Worm (Caenorhabditis elegans): ENCODE results near the gene H04D03.6.

The H04D03.6 gene

ce11 chrIII:10461164-10461546 is 22.5 kb upstream of the H04D03.6 start, which contains the start of gene atx-2 (continued):
- peak; percentile 23 for TF ChIP-seq nhr-28 (tag; optimal IDR thresholded peaks at IDR 0.05)
- TF ChIP-seq daf-19 (GFP tag; conservative IDR thresholded peaks at IDR 0.05), result no peak
- TF ChIP-seq nhr-10 (tag; optimal IDR thresholded peaks at IDR 0.05), result peak; percentile 26
- no peak for TF ChIP-seq nhr-6 (tag; optimal IDR thresholded peaks at IDR 0.05)
- peak; percentile 71 for TF ChIP-seq nhr-48 (tag; optimal IDR thresholded peaks at IDR 0.05)
- no peak for TF ChIP-seq unc-39 (tag; optimal IDR thresholded peaks at IDR 0.05)
- no peak for TF ChIP-seq egl-27 (tag; optimal IDR thresholded peaks at IDR 0.05)
- TF ChIP-seq nhr-76 (tag; optimal IDR thresholded peaks at IDR 0.05), result no peak
- no peak for TF ChIP-seq zfp-2 (tag; optimal IDR thresholded peaks at IDR 0.05)
- peak; percentile 40 for TF ChIP-seq skn-1 (tag; optimal IDR thresholded peaks at IDR 0.05)
- no peak for TF ChIP-seq lin-39 (tag; optimal IDR thresholded peaks at IDR 0.05)
- TF ChIP-seq rbr-2 (tag; optimal IDR thresholded peaks at IDR 0.05), result peak; percentile 86
- TF ChIP-seq arid-1 (GFP tag; conservative IDR thresholded peaks at IDR 0.05), result peak; percentile 97
- TF ChIP-seq ZK546.5 (tag; optimal IDR thresholded peaks at IDR 0.05), result peak in 1 of 2 experiments; percentile 30
- peak; percentile 86 for TF ChIP-seq mdt-29 (GFP tag; IDR thresholded peaks at IDR 0.05)
- no peak for TF ChIP-seq ztf-11 (tag; optimal IDR thresholded peaks at IDR 0.05)
- TF ChIP-seq D1046.2 (GFP tag; IDR thresholded peaks at IDR 0.05), result peak; percentile 94
- TF ChIP-seq tag-97 (GFP tag; IDR thresholded peaks at IDR 0.05), result 0 out of 2 replicates have a peak, but pooled peaks have one; percentile 63
- no peak for TF ChIP-seq nhr-237 (tag; optimal IDR thresholded peaks at IDR 0.05)
- no peak for TF ChIP-seq fos-1 (tag; optimal IDR thresholded peaks at IDR 0.05)
- TF ChIP-seq vab-7 (GFP tag; IDR thresholded peaks at IDR 0.05), result peak; percentile 97

ce11 chrIII:10460427-10461163 is 21.9 kb upstream of the H04D03.6 start, which contains the start of gene ecps-1:
Gene ecps-1 (minus strand): TSS chrIII:10460551.
- TF ChIP-seq aha-1 (tag) (peak; percentile 94), pha-4 (GFP tag; IDR thresholded peaks at IDR 0.05) (0 out of 2 replicates have a peak, but pooled peaks have one; percentile 74), pha-4 (tag; optimal IDR thresholded peaks at IDR 0.05) (peak; percentile 79), Y75B8A.6 (GFP tag; IDR thresholded peaks at IDR 0.05) (no peak), lin-39 (tag; optimal IDR thresholded peaks at IDR 0.05) (no peak), egl-27 (tag; optimal IDR thresholded peaks at IDR 0.05) (no peak), nhr-41 (GFP tag; IDR thresholded peaks at IDR 0.05) (no peak), R02D3.7 (tag; optimal IDR thresholded peaks at IDR 0.05) (no peak), nhr-237 (tag; optimal IDR thresholded peaks at IDR 0.05) (no peak), mep-1 (tag; optimal IDR thresholded peaks at IDR 0.05) (peak; percentile 94), nhr-48 (tag; optimal IDR thresholded peaks at IDR 0.05) (no peak), Y48G9A.11 (GFP tag; IDR thresholded peaks at IDR 0.05) (peak; percentile 78), Y5F2A.4 (GFP tag; optimal IDR thresholded peaks at IDR 0.05) (no peak), duxl-1 (tag; optimal IDR thresholded peaks at IDR 0.05; ENCODE audit: poor library complexity) (peak; percentile 80), ctbp-1 (GFP tag; IDR thresholded peaks at IDR 0.05) (no peak), lsy-2 (tag; optimal IDR thresholded peaks at IDR 0.05) (peak; percentile 55 to 94), pqm-1 (tag; optimal IDR thresholded peaks at IDR 0.05) (no peak), hlh-30 (tag; optimal IDR thresholded peaks at IDR 0.05; ENCODE audit: insufficient read depth) (no peak), lin-15B (tag; optimal IDR thresholded peaks at IDR 0.05) (peak; percentile 88), dmd-9 (GFP tag; IDR thresholded peaks at IDR 0.05) (peak; percentile 86), lin-38 (GFP tag; IDR thresholded peaks at IDR 0.05) (peak; percentile 99), skn-1 (tag; optimal IDR thresholded peaks at IDR 0.05) (no peak), nhr-6 (tag; optimal IDR thresholded peaks at IDR 0.05) (peak; percentile 79), daf-12 (tag; optimal IDR thresholded peaks at IDR 0.05) (no peak), aly-2 (tag; optimal IDR thresholded peaks at IDR 0.05) (no peak), F44E2.7 (GFP tag; IDR thresholded peaks at IDR 0.05) (no peak), ceh-62 (tag; optimal IDR thresholded peaks at IDR 0.05) (no peak), lin-29 (GFP tag; IDR thresholded peaks at IDR 0.05) (no peak), snpc-1.2 (GFP tag; IDR thresholded peaks at IDR 0.05) (0 out of 2 replicates have a peak, but pooled peaks have one; percentile 38), Y105C5A.15 (GFP tag; IDR thresholded peaks at IDR 0.05) (no peak), saeg-2 (GFP tag; IDR thresholded peaks at IDR 0.05) (no peak), ceh-20 (GFP tag; IDR thresholded peaks at IDR 0.05) (peak; percentile 70; the same call in 1 of the 2 replicates), madf-5 (GFP tag; IDR thresholded peaks at IDR 0.05) (no peak; a peak in 1 of 4 replicates), zip-2 (tag; optimal IDR thresholded peaks at IDR 0.05) (no peak), nhr-11 (tag; optimal IDR thresholded peaks at IDR 0.05) (peak; percentile 61), arid-1 (GFP tag; conservative IDR thresholded peaks at IDR 0.05) (peak; percentile 86)

Measured in whole organism, L4 larva.